Worm (Caenorhabditis elegans) whole organism, L3 larva: ENCODE measurements around the gene srh-251.

ENCODE experiments used
- R02D3.7 ChIP-seq: fragments of 150-350 bp; optimal IDR thresholded peaks from 2 replicates; lab custom pipeline; 2014; ENCODE audit warnings: missing biosample characterization, missing genetic modification characterization
- ZK546.5 ChIP-seq: sonication (generic microtip); optimal IDR thresholded peaks from 2 replicates; lab custom pipeline; 2017; ENCODE audit warnings: missing biosample characterization, missing genetic modification characterization
- ama-1 ChIP-seq: fragments of 150-350 bp; optimal IDR thresholded peaks from 2 replicates; lab custom pipeline; 2018
- ceh-16 ChIP-seq: sonication (generic microtip); optimal IDR thresholded peaks from 2 replicates; lab custom pipeline; 2017; ENCODE audit warnings: missing biosample characterization, missing genetic modification characterization
- ceh-28 ChIP-seq: fragments of 150-350 bp; optimal IDR thresholded peaks from 2 replicates; lab custom pipeline; 2014; ENCODE audit warnings: missing biosample characterization, missing genetic modification reagents, missing genetic modification characterization
- ceh-82 ChIP-seq: fragments of 150-350 bp; optimal IDR thresholded peaks from 2 replicates; lab custom pipeline; 2014; ENCODE audit warnings: missing biosample characterization, missing genetic modification characterization
- ceh-9 ChIP-seq: sonication (generic microtip); optimal IDR thresholded peaks from 2 replicates; lab custom pipeline; 2018; ENCODE audit warnings: missing biosample characterization, missing genetic modification characterization
- daf-12 ChIP-seq: fragments of 150-350 bp; optimal IDR thresholded peaks from 2 replicates; lab custom pipeline; 2014; ENCODE audit warnings: missing biosample characterization, missing genetic modification reagents, missing genetic modification characterization
- egl-27 ChIP-seq: sonication (generic microtip); optimal IDR thresholded peaks from 4 replicates; lab custom pipeline; 2017; ENCODE audit warnings: missing biosample characterization, missing genetic modification reagents, missing genetic modification characterization
- egl-5 ChIP-seq: fragments of 150-350 bp; optimal IDR thresholded peaks from 2 replicates; lab custom pipeline; 2017; ENCODE audit warnings: missing biosample characterization, missing genetic modification reagents, missing genetic modification characterization, inconsistent platforms
- elt-2 ChIP-seq: sonication (generic microtip); optimal IDR thresholded peaks from 2 replicates; lab custom pipeline; 2016; ENCODE audit warnings: missing genetic modification reagents, mild to moderate bottlenecking, missing genetic modification characterization, missing compliant biosample characterization
- elt-3 ChIP-seq, 3 experiments: fragments of 150-350 bp in 1 of 3; sonication (generic microtip) in 2 of 3; optimal IDR thresholded peaks; 2 replicates in 2 of 3; 4 replicates in 1 of 3; lab custom pipeline; 2014 to 2017; ENCODE audit warnings: missing biosample characterization in 3 of 3, missing genetic modification characterization in 3 of 3
- eor-1 ChIP-seq, 2 experiments: fragments of 150-350 bp; optimal IDR thresholded peaks; 2 replicates each; lab custom pipeline; 2014 to 2018; ENCODE audit warnings: missing biosample characterization in 2 of 2, missing genetic modification characterization in 2 of 2
- fkh-10 ChIP-seq: sonication (generic microtip); optimal IDR thresholded peaks from 2 replicates; lab custom pipeline; 2017; ENCODE audit warnings: missing biosample characterization, missing genetic modification reagents, missing genetic modification characterization
- hmg-11 ChIP-seq: sonication (generic microtip); optimal IDR thresholded peaks from 2 replicates; lab custom pipeline; 2016; ENCODE audit warnings: missing genetic modification characterization, missing compliant biosample characterization
- jun-1 ChIP-seq: fragments of 150-350 bp; optimal IDR thresholded peaks from 2 replicates; lab custom pipeline; 2014; ENCODE audit warnings: missing biosample characterization, missing genetic modification reagents, missing genetic modification characterization
- lin-15B ChIP-seq: fragments of 150-350 bp; optimal IDR thresholded peaks from 2 replicates; lab custom pipeline; 2014; ENCODE audit warnings: missing biosample characterization, missing genetic modification characterization
- lin-39 ChIP-seq: fragments of 150-350 bp; optimal IDR thresholded peaks from 2 replicates; lab custom pipeline; 2018; ENCODE audit warnings: missing biosample characterization, missing genetic modification reagents, missing genetic modification characterization
- mdl-1 ChIP-seq: fragments of 150-350 bp; optimal IDR thresholded peaks from 2 replicates; lab custom pipeline; 2014; ENCODE audit warnings: missing biosample characterization, missing genetic modification characterization
- nfya-1 ChIP-seq: sonication (generic microtip); optimal IDR thresholded peaks from 2 replicates; lab custom pipeline; 2017; ENCODE audit warnings: missing genetic modification characterization, mild to moderate bottlenecking, missing compliant biosample characterization, antibody characterized with exemption, moderate library complexity; ENCODE audit not compliant: insufficient read depth
- nhr-11 ChIP-seq: fragments of 150-350 bp; optimal IDR thresholded peaks from 2 replicates; lab custom pipeline; 2014; ENCODE audit warnings: missing biosample characterization, missing genetic modification characterization
- nhr-12 ChIP-seq: fragments of 150-350 bp; optimal IDR thresholded peaks from 2 replicates; lab custom pipeline; 2014; ENCODE audit warnings: missing biosample characterization, missing genetic modification characterization
- nhr-23 ChIP-seq: fragments of 150-350 bp; optimal IDR thresholded peaks from 2 replicates; lab custom pipeline; 2014; ENCODE audit warnings: missing biosample characterization, missing genetic modification reagents, missing genetic modification characterization
- nhr-237 ChIP-seq: fragments of 150-350 bp; optimal IDR thresholded peaks from 2 replicates; lab custom pipeline; 2014; ENCODE audit warnings: missing biosample characterization, missing genetic modification characterization
- nhr-25 ChIP-seq: sonication (generic microtip); optimal IDR thresholded peaks from 2 replicates; lab custom pipeline; 2017; ENCODE audit warnings: missing biosample characterization, missing genetic modification characterization
- nhr-43 ChIP-seq: sonication (generic microtip); optimal IDR thresholded peaks from 2 replicates; lab custom pipeline; 2016; ENCODE audit warnings: mild to moderate bottlenecking, missing genetic modification characterization, missing compliant biosample characterization; ENCODE audit not compliant: poor library complexity, severe bottlenecking
- nhr-67 ChIP-seq: fragments of 150-350 bp; optimal IDR thresholded peaks from 2 replicates; lab custom pipeline; 2014; ENCODE audit warnings: missing biosample characterization, missing genetic modification characterization
- nhr-77 ChIP-seq: fragments of 150-350 bp; optimal IDR thresholded peaks from 2 replicates; lab custom pipeline; 2014; ENCODE audit warnings: missing biosample characterization, missing genetic modification characterization
- pqm-1 ChIP-seq: fragments of 150-350 bp; optimal IDR thresholded peaks from 2 replicates; lab custom pipeline; 2017; ENCODE audit warnings: missing biosample characterization, missing genetic modification characterization, inconsistent platforms
- snpc-4 ChIP-seq: fragments of 150-350 bp; optimal IDR thresholded peaks from 2 replicates; lab custom pipeline; 2014; ENCODE audit warnings: missing biosample characterization, missing genetic modification characterization
- unc-39 ChIP-seq: sonication (generic microtip); optimal IDR thresholded peaks from 4 replicates; lab custom pipeline; 2017; ENCODE audit warnings: missing biosample characterization, missing genetic modification characterization
- unc-62 ChIP-seq: fragments of 150-350 bp; sonication (generic microtip); optimal IDR thresholded peaks from 4 replicates; lab custom pipeline; 2014; ENCODE audit warnings: missing biosample characterization, missing genetic modification reagents, missing genetic modification characterization
- zag-1 ChIP-seq: fragments of 150-350 bp; optimal IDR thresholded peaks from 2 replicates; lab custom pipeline; 2014; ENCODE audit warnings: missing biosample characterization, missing genetic modification characterization
- ztf-4 ChIP-seq: fragments of 150-350 bp; optimal IDR thresholded peaks from 2 replicates; lab custom pipeline; 2014; ENCODE audit warnings: missing biosample characterization, missing genetic modification characterization

Gene srh-251

ce11 chrV:15415951-15416350, 36.2 kb upstream of the srh-251 start, which contains the start of gene srh-265:
TSS of gene srh-265 (plus strand) at chrV:15416251.
- TF ChIP-seq fkh-10 (GFP tag; lab: Kevin White, UChicago) (no peak), nfya-1 (no peak), daf-12 (tag; lab: Kevin White, UChicago) (no peak), ceh-82 (tag; lab: Kevin White, UChicago) (no peak), eor-1 (tag; optimal IDR thresholded peaks at IDR 0.05; lab: Kevin White, UChicago) (no peak), ceh-16 (tag; lab: Kevin White, UChicago) (no peak), egl-27 (tag; lab: Kevin White, UChicago) (no peak), nhr-237 (tag; lab: Kevin White, UChicago) (no peak), elt-2 (tag; lab: Kevin White, UChicago) (no peak), nhr-23 (tag; lab: Kevin White, UChicago) (no peak), ceh-9 (tag; lab: Kevin White, UChicago) (no peak)

ce11 chrV:15413847-15414246, 34.1 kb upstream of the srh-251 start, which contains the start of gene srh-264:
TSS of gene srh-264 (plus strand) at chrV:15414147.
- TF ChIP-seq elt-2 (tag; lab: Kevin White, UChicago) (no peak), elt-3 (tag; optimal IDR thresholded peaks at IDR 0.05; lab: Kevin White, UChicago) (no peak), nhr-12 (tag; lab: Kevin White, UChicago) (no peak), ceh-9 (tag; lab: Kevin White, UChicago) (no peak), R02D3.7 (tag; lab: Kevin White, UChicago) (no peak), nhr-67 (no peak), nhr-11 (tag; lab: Kevin White, UChicago) (no peak), ZK546.5 (tag; lab: Kevin White, UChicago) (no peak), egl-5 (tag; lab: Kevin White, UChicago) (no peak), nhr-43 (tag; lab: Kevin White, UChicago) (no peak), nhr-23 (tag; lab: Kevin White, UChicago) (no peak), nhr-25 (tag; lab: Kevin White, UChicago) (no peak), mdl-1 (tag; lab: Kevin White, UChicago) (no peak), unc-62 (GFP tag; lab: Kevin White, UChicago) (no peak), ama-1 (lab: Kevin White, UChicago) (no peak), nhr-77 (no peak), hmg-11 (tag; lab: Kevin White, UChicago) (no peak), pqm-1 (tag; lab: Kevin White, UChicago) (no peak)

ce11 chrV:15412625-15413024, 32.9 kb upstream of the srh-251 start, which contains the start of gene srbc-63:
TSS of gene srbc-63 (minus strand) at chrV:15412725.
- TF ChIP-seq fkh-10 (GFP tag; lab: Kevin White, UChicago) (no peak), ceh-28 (tag; lab: Kevin White, UChicago) (no peak), daf-12 (tag; lab: Kevin White, UChicago) (no peak)
- TF ChIP-seq, all 47 proteins: peak for 0

- TF ChIP-seq snpc-4 (tag; lab: Kevin White, UChicago) (no peak), ceh-82 (tag; lab: Kevin White, UChicago) (no peak), unc-39 (no peak), lin-39 (tag; lab: Kevin White, UChicago) (no peak), ztf-4 (tag; lab: Kevin White, UChicago) (no peak)
- TF ChIP-seq, all 47 proteins: peak for 0
Observed at ce11 chrV:15406928-15407327, 27.2 kb upstream of the srh-251 start, which contains the start of gene srh-257. TSS of gene srh-257 (plus strand) at chrV:15407228.

ce11 chrV:15404859-15405258, 25.1 kb upstream of the srh-251 start, which contains the start of gene srh-258:
TSS of gene srh-258 (plus strand) at chrV:15405159.
- no peak for TF ChIP-seq nfya-1
- no peak for TF ChIP-seq daf-12 (tag; lab: Kevin White, UChicago)
- TF ChIP-seq lin-39 (tag; lab: Kevin White, UChicago) = no peak
- TF ChIP-seq fkh-10 (GFP tag; lab: Kevin White, UChicago) = no peak
- TF ChIP-seq ceh-9 (tag; lab: Kevin White, UChicago) = no peak
- TF ChIP-seq nhr-77 = no peak
- TF ChIP-seq nhr-67 = no peak
- no peak for TF ChIP-seq lin-15B (tag; lab: Kevin White, UChicago)
- TF ChIP-seq ceh-28 (tag; lab: Kevin White, UChicago) = no peak
- no peak for TF ChIP-seq zag-1
- TF ChIP-seq ceh-82 (tag; lab: Kevin White, UChicago) = no peak
- no peak for TF ChIP-seq nhr-43 (tag; lab: Kevin White, UChicago)
- no peak for TF ChIP-seq pqm-1 (tag; lab: Kevin White, UChicago)
- no peak for TF ChIP-seq jun-1
- no peak for TF ChIP-seq ama-1 (lab: Kevin White, UChicago)
- TF ChIP-seq unc-39 = no peak
- TF ChIP-seq eor-1 (tag; optimal IDR thresholded peaks at IDR 0.05; lab: Kevin White, UChicago) = no peak
- no peak for TF ChIP-seq mdl-1 (tag; lab: Kevin White, UChicago)
